Worm (Caenorhabditis elegans): ENCODE results near the gene nhr-229.

Gene nhr-229

ce11 chrIV:17045691-17046090 is 15.3 kb upstream of the nhr-229 start, which contains the start of gene clec-195:
clec-195 (minus strand) TSS chrIV:17045791.
- no peak for TF ChIP-seq F13C5.2 (tag; optimal IDR thresholded peaks at IDR 0.05)
- TF ChIP-seq hmg-4 (GFP tag; optimal IDR thresholded peaks at IDR 0.05): no peak
- TF ChIP-seq ama-1 (optimal IDR thresholded peaks at IDR 0.05): no peak
- no peak for TF ChIP-seq tbx-11 (GFP tag; IDR thresholded peaks at IDR 0.05)
- TF ChIP-seq sea-1 (GFP tag; conservative IDR thresholded peaks at IDR 0.05): no peak
- TF ChIP-seq B0310.2 (tag; optimal IDR thresholded peaks at IDR 0.05): no peak
- no peak for TF ChIP-seq flt-1 (GFP tag; IDR thresholded peaks at IDR 0.05)
- no peak for TF ChIP-seq aly-1 (tag; optimal IDR thresholded peaks at IDR 0.05)
- TF ChIP-seq ets-7 (tag; optimal IDR thresholded peaks at IDR 0.05): no peak
- no peak for TF ChIP-seq ceh-13 (GFP tag; optimal IDR thresholded peaks at IDR 0.05)
- no peak for TF ChIP-seq tra-4 (tag; optimal IDR thresholded peaks at IDR 0.05)
- no peak for TF ChIP-seq pes-1 (GFP tag; IDR thresholded peaks at IDR 0.05)
- no peak for TF ChIP-seq hnd-1 (tag; optimal IDR thresholded peaks at IDR 0.05)
- TF ChIP-seq hmbx-1 (tag; optimal IDR thresholded peaks at IDR 0.05): no peak
- TF ChIP-seq tbx-37 (GFP tag; conservative IDR thresholded peaks at IDR 0.05): no peak
- no peak for TF ChIP-seq scrt-1 (GFP tag; IDR thresholded peaks at IDR 0.05)
- TF ChIP-seq ceh-36 (tag; optimal IDR thresholded peaks at IDR 0.05): no peak

- no peak for TF ChIP-seq sea-1 (GFP tag; conservative IDR thresholded peaks at IDR 0.05)
These were observed 10.2 kb upstream of the nhr-229 start, which contains the start of gene Y116A8C.20 for ce11 chrIV:17040618-17041017. Y116A8C.20 (plus strand) TSS chrIV:17040918.

- TF ChIP-seq sea-1 (GFP tag; conservative IDR thresholded peaks at IDR 0.05): no peak
- TF ChIP-seq hmbx-1 (tag; optimal IDR thresholded peaks at IDR 0.05): no peak
- TF ChIP-seq scrt-1 (GFP tag; IDR thresholded peaks at IDR 0.05): no peak
- no peak for TF ChIP-seq B0310.2 (tag; optimal IDR thresholded peaks at IDR 0.05)
- TF ChIP-seq tbx-37 (GFP tag; conservative IDR thresholded peaks at IDR 0.05): no peak
- no peak for TF ChIP-seq ama-1 (optimal IDR thresholded peaks at IDR 0.05)
- TF ChIP-seq F13C5.2 (tag; optimal IDR thresholded peaks at IDR 0.05): no peak
These were observed 9.2 kb upstream of the nhr-229 start, which contains the start of gene Y116A8C.19 for ce11 chrIV:17039545-17039944. Y116A8C.19 (minus strand) TSS chrIV:17039645.

- no peak for TF ChIP-seq ets-7 (tag; optimal IDR thresholded peaks at IDR 0.05)
These were observed 3.8 kb downstream of the nhr-229 start for ce11 chrIV:17026568-17026967.

- TF ChIP-seq tbx-37 (GFP tag; conservative IDR thresholded peaks at IDR 0.05) (no peak), pes-1 (GFP tag; IDR thresholded peaks at IDR 0.05) (no peak), hmbx-1 (tag; optimal IDR thresholded peaks at IDR 0.05) (no peak), ceh-13 (GFP tag; optimal IDR thresholded peaks at IDR 0.05) (no peak), ceh-36 (tag; optimal IDR thresholded peaks at IDR 0.05) (no peak), tra-4 (tag; optimal IDR thresholded peaks at IDR 0.05) (no peak), B0310.2 (tag; optimal IDR thresholded peaks at IDR 0.05) (no peak), hnd-1 (tag; optimal IDR thresholded peaks at IDR 0.05) (no peak)
These were observed 5.4 kb downstream of the nhr-229 start, which contains the start of gene dct-13 for ce11 chrIV:17025017-17025416. dct-13 (minus strand) TSS chrIV:17025117.

ce11 chrIV:17021042-17021441 is 9.4 kb downstream of the nhr-229 start:
- no peak for TF ChIP-seq tra-4 (tag; optimal IDR thresholded peaks at IDR 0.05)
- no peak for TF ChIP-seq flt-1 (GFP tag; IDR thresholded peaks at IDR 0.05)
- no peak for TF ChIP-seq ama-1 (optimal IDR thresholded peaks at IDR 0.05)
- no peak for TF ChIP-seq hmbx-1 (tag; optimal IDR thresholded peaks at IDR 0.05)
- no peak for TF ChIP-seq ets-7 (tag; optimal IDR thresholded peaks at IDR 0.05)
- no peak for TF ChIP-seq sea-1 (GFP tag; conservative IDR thresholded peaks at IDR 0.05)
- no peak for TF ChIP-seq tbx-37 (GFP tag; conservative IDR thresholded peaks at IDR 0.05)
- TF ChIP-seq ceh-36 (tag; optimal IDR thresholded peaks at IDR 0.05): no peak
- no peak for TF ChIP-seq tbx-11 (GFP tag; IDR thresholded peaks at IDR 0.05)
- TF ChIP-seq F13C5.2 (tag; optimal IDR thresholded peaks at IDR 0.05): no peak
- no peak for TF ChIP-seq hmg-4 (GFP tag; optimal IDR thresholded peaks at IDR 0.05)
- no peak for TF ChIP-seq B0310.2 (tag; optimal IDR thresholded peaks at IDR 0.05)

- TF ChIP-seq scrt-1 (GFP tag; IDR thresholded peaks at IDR 0.05) (no peak), hmg-4 (GFP tag; optimal IDR thresholded peaks at IDR 0.05) (no peak), flt-1 (GFP tag; IDR thresholded peaks at IDR 0.05) (no peak), B0310.2 (tag; optimal IDR thresholded peaks at IDR 0.05) (no peak), tbx-11 (GFP tag; IDR thresholded peaks at IDR 0.05) (no peak), hmbx-1 (tag; optimal IDR thresholded peaks at IDR 0.05) (no peak), ets-7 (tag; optimal IDR thresholded peaks at IDR 0.05) (no peak), ama-1 (optimal IDR thresholded peaks at IDR 0.05) (no peak), ceh-36 (tag; optimal IDR thresholded peaks at IDR 0.05) (no peak), tbx-37 (GFP tag; conservative IDR thresholded peaks at IDR 0.05) (no peak), pes-1 (GFP tag; IDR thresholded peaks at IDR 0.05) (no peak), tra-4 (tag; optimal IDR thresholded peaks at IDR 0.05) (no peak), ceh-13 (GFP tag; optimal IDR thresholded peaks at IDR 0.05) (no peak), hnd-1 (tag; optimal IDR thresholded peaks at IDR 0.05) (no peak), F13C5.2 (tag; optimal IDR thresholded peaks at IDR 0.05) (no peak), sea-1 (GFP tag; conservative IDR thresholded peaks at IDR 0.05) (no peak), aly-1 (tag; optimal IDR thresholded peaks at IDR 0.05) (no peak)
These were observed 20.1 kb downstream of the nhr-229 start for ce11 chrIV:17010274-17010673.

- TF ChIP-seq tbx-11 (GFP tag; IDR thresholded peaks at IDR 0.05): no peak
These were observed 24.7 kb downstream of the nhr-229 start for ce11 chrIV:17005734-17006133.

- TF ChIP-seq hmg-4 (GFP tag; optimal IDR thresholded peaks at IDR 0.05) (no peak), hmbx-1 (tag; optimal IDR thresholded peaks at IDR 0.05) (no peak), ets-7 (tag; optimal IDR thresholded peaks at IDR 0.05) (peak; percentile 38), pes-1 (GFP tag; IDR thresholded peaks at IDR 0.05) (peak; percentile 57; the same call in 1 of the 2 replicates), tbx-37 (GFP tag; conservative IDR thresholded peaks at IDR 0.05) (peak; percentile 85), hnd-1 (tag; optimal IDR thresholded peaks at IDR 0.05) (peak; percentile 28), ama-1 (optimal IDR thresholded peaks at IDR 0.05) (no peak), tbx-11 (GFP tag; IDR thresholded peaks at IDR 0.05) (0 out of 2 replicates have a peak, but pooled peaks have one; percentile 37)
These were observed 35.0 kb downstream of the nhr-229 start, which contains the start of gene rom-4 for ce11 chrIV:16995425-16995824. rom-4 (plus strand) TSS chrIV:16995822.
